Worm (Caenorhabditis elegans) whole organism, L2 larva: ENCODE measurements around the gene Y62H9A.2.

ENCODE experiments used
- C34F6.9 ChIP-seq: fragments of 150-350 bp; optimal IDR thresholded peaks from 2 replicates; lab custom pipeline; 2014; ENCODE audit warnings: missing biosample characterization, missing genetic modification characterization
- F13H6.1 ChIP-seq: sonication (generic microtip); optimal IDR thresholded peaks from 2 replicates; lab custom pipeline; 2016; ENCODE audit warnings: missing genetic modification characterization, missing compliant biosample characterization
- R02D3.7 ChIP-seq: fragments of 150-350 bp; optimal IDR thresholded peaks from 2 replicates; lab custom pipeline; 2014; ENCODE audit warnings: missing biosample characterization, missing genetic modification characterization
- Y55F3AM.14 ChIP-seq: fragments of 200-800 bp; sonication (Bioruptor generic); optimal IDR thresholded peaks from 2 replicates; lab custom pipeline; 2018; ENCODE audit warnings: mild to moderate bottlenecking, missing genetic modification characterization, missing compliant biosample characterization
- ZK546.5 ChIP-seq: sonication (generic microtip); optimal IDR thresholded peaks from 2 replicates; lab custom pipeline; 2017; ENCODE audit warnings: missing biosample characterization, missing genetic modification characterization
- alr-1 ChIP-seq: fragments of 150-350 bp; optimal IDR thresholded peaks from 2 replicates; lab custom pipeline; 2014; ENCODE audit warnings: missing biosample characterization, missing genetic modification characterization
- aly-2 ChIP-seq: fragments of 150-350 bp; optimal IDR thresholded peaks from 2 replicates; lab custom pipeline; 2014; ENCODE audit warnings: missing biosample characterization, missing genetic modification characterization
- ama-1 ChIP-seq: fragments of 150-350 bp; optimal IDR thresholded peaks from 2 replicates; lab custom pipeline; 2018; ENCODE audit warnings: inconsistent platforms
- blmp-1 ChIP-seq: sonication (generic microtip); optimal IDR thresholded peaks from 2 replicates; lab custom pipeline; 2017; ENCODE audit warnings: missing genetic modification characterization, mild to moderate bottlenecking, missing compliant biosample characterization, antibody characterized with exemption, moderate library complexity; ENCODE audit not compliant: insufficient read depth
- ceh-16 ChIP-seq: fragments of 150-350 bp; optimal IDR thresholded peaks from 2 replicates; lab custom pipeline; 2014; ENCODE audit warnings: missing biosample characterization, missing genetic modification characterization
- ceh-82 ChIP-seq: fragments of 150-350 bp; optimal IDR thresholded peaks from 2 replicates; lab custom pipeline; 2014; ENCODE audit warnings: missing biosample characterization, missing genetic modification characterization
- crh-2 ChIP-seq: sonication (generic microtip); optimal IDR thresholded peaks from 2 replicates; lab custom pipeline; 2017; ENCODE audit warnings: missing biosample characterization, missing genetic modification characterization
- dmd-4 ChIP-seq: sonication (generic microtip); optimal IDR thresholded peaks from 2 replicates; lab custom pipeline; 2017; ENCODE audit warnings: missing biosample characterization, missing genetic modification characterization
- egl-27 ChIP-seq: sonication (generic microtip); optimal IDR thresholded peaks from 3 replicates; lab custom pipeline; 2017; ENCODE audit warnings: missing biosample characterization, missing genetic modification reagents, missing genetic modification characterization
- elt-1 ChIP-seq: fragments of 150-350 bp; optimal IDR thresholded peaks from 2 replicates; lab custom pipeline; 2014; ENCODE audit warnings: missing biosample characterization, missing genetic modification characterization
- elt-3 ChIP-seq: sonication (generic microtip); optimal IDR thresholded peaks from 2 replicates; lab custom pipeline; 2017; ENCODE audit warnings: missing biosample characterization, missing genetic modification characterization
- fos-1 ChIP-seq: fragments of 150-350 bp; optimal IDR thresholded peaks from 2 replicates; lab custom pipeline; 2014; ENCODE audit warnings: missing biosample characterization, missing genetic modification characterization
- gmeb-1 ChIP-seq: fragments of 150-350 bp; optimal IDR thresholded peaks from 2 replicates; lab custom pipeline; 2014; ENCODE audit warnings: missing biosample characterization, missing genetic modification characterization
- lin-11 ChIP-seq: fragments of 150-350 bp; sonication (generic microtip); optimal IDR thresholded peaks from 2 replicates; lab custom pipeline; 2014; ENCODE audit warnings: missing biosample characterization, missing genetic modification characterization, inconsistent platforms, mixed read lengths
- lin-13 ChIP-seq: fragments of 150-350 bp; optimal IDR thresholded peaks from 2 replicates; lab custom pipeline; 2014; ENCODE audit warnings: missing biosample characterization, missing genetic modification reagents, missing genetic modification characterization
- lin-39 ChIP-seq: fragments of 150-350 bp; optimal IDR thresholded peaks from 2 replicates; lab custom pipeline; 2014; ENCODE audit warnings: missing biosample characterization, missing genetic modification reagents, missing genetic modification characterization
- mab-5 ChIP-seq: fragments of 150-350 bp; optimal IDR thresholded peaks from 2 replicates; lab custom pipeline; 2014; ENCODE audit warnings: missing biosample characterization, missing genetic modification characterization
- mbf-1 ChIP-seq: sonication (generic microtip); optimal IDR thresholded peaks from 2 replicates; lab custom pipeline; 2017; ENCODE audit warnings: missing biosample characterization, missing genetic modification characterization
- mdl-1 ChIP-seq, 2 experiments: fragments of 150-350 bp in 1 of 2; sonication (generic microtip) in 1 of 2; optimal IDR thresholded peaks; 2 replicates each; lab custom pipeline; 2017; ENCODE audit warnings: missing biosample characterization in 2 of 2, missing genetic modification characterization in 2 of 2
- nhr-10 ChIP-seq: sonication (generic microtip); optimal IDR thresholded peaks from 2 replicates; lab custom pipeline; 2017; ENCODE audit warnings: missing biosample characterization, missing genetic modification characterization
- nhr-11 ChIP-seq: fragments of 150-350 bp; optimal IDR thresholded peaks from 2 replicates; lab custom pipeline; 2014; ENCODE audit warnings: missing biosample characterization, missing genetic modification characterization
- nhr-12 ChIP-seq: fragments of 150-350 bp; optimal IDR thresholded peaks from 2 replicates; lab custom pipeline; 2014; ENCODE audit warnings: missing biosample characterization, missing genetic modification characterization
- nhr-129 ChIP-seq: fragments of 150-350 bp; optimal IDR thresholded peaks from 2 replicates; lab custom pipeline; 2014; ENCODE audit warnings: missing biosample characterization, missing genetic modification characterization
- nhr-21 ChIP-seq: fragments of 150-350 bp; optimal IDR thresholded peaks from 2 replicates; lab custom pipeline; 2014; ENCODE audit warnings: missing biosample characterization, missing genetic modification characterization
- nhr-23 ChIP-seq: fragments of 150-350 bp; optimal IDR thresholded peaks from 2 replicates; lab custom pipeline; 2014; ENCODE audit warnings: missing biosample characterization, missing genetic modification reagents, missing genetic modification characterization
- nhr-237 ChIP-seq: fragments of 150-350 bp; optimal IDR thresholded peaks from 2 replicates; lab custom pipeline; 2014; ENCODE audit warnings: missing biosample characterization, missing genetic modification characterization
- nhr-25 ChIP-seq: fragments of 150-350 bp; sonication (generic microtip); optimal IDR thresholded peaks from 3 replicates; lab custom pipeline; 2014; ENCODE audit warnings: missing biosample characterization, missing genetic modification characterization
- nhr-6 ChIP-seq: fragments of 150-350 bp; optimal IDR thresholded peaks from 2 replicates; lab custom pipeline; 2014; ENCODE audit warnings: missing biosample characterization, missing genetic modification characterization
- nhr-77 ChIP-seq: fragments of 150-350 bp; optimal IDR thresholded peaks from 2 replicates; lab custom pipeline; 2014; ENCODE audit warnings: missing biosample characterization, missing genetic modification characterization
- peb-1 ChIP-seq: fragments of 150-350 bp; optimal IDR thresholded peaks from 2 replicates; lab custom pipeline; 2014; ENCODE audit warnings: missing biosample characterization, missing genetic modification characterization
- sem-4 ChIP-seq: fragments of 150-350 bp; optimal IDR thresholded peaks from 2 replicates; lab custom pipeline; 2014; ENCODE audit warnings: missing biosample characterization, missing genetic modification reagents, missing genetic modification characterization
- skn-1 ChIP-seq: sonication (generic microtip); optimal IDR thresholded peaks from 2 replicates; lab custom pipeline; 2017; ENCODE audit warnings: missing biosample characterization, missing genetic modification characterization
- sma-3 ChIP-seq: sonication (generic microtip); optimal IDR thresholded peaks from 2 replicates; lab custom pipeline; 2016; ENCODE audit warnings: missing genetic modification reagents, missing genetic modification characterization, missing compliant biosample characterization
- sma-9 ChIP-seq, 2 experiments: fragments of 150-350 bp in 1 of 2; sonication (generic microtip) in 1 of 2; optimal IDR thresholded peaks; 2 replicates each; lab custom pipeline; 2014 to 2016; ENCODE audit warnings: missing genetic modification characterization in 2 of 2, mild to moderate bottlenecking in 1 of 2, missing biosample characterization in 1 of 2, missing compliant biosample characterization in 1 of 2, missing genetic modification reagents in 1 of 2, moderate library complexity in 1 of 2
- snpc-4 ChIP-seq: fragments of 150-350 bp; optimal IDR thresholded peaks from 2 replicates; lab custom pipeline; 2014; ENCODE audit warnings: missing biosample characterization, missing genetic modification characterization
- unc-39 ChIP-seq: fragments of 150-350 bp; optimal IDR thresholded peaks from 2 replicates; lab custom pipeline; 2014; ENCODE audit warnings: missing biosample characterization, missing genetic modification characterization
- unc-55 ChIP-seq: fragments of 150-350 bp; sonication (generic microtip); optimal IDR thresholded peaks from 3 replicates; lab custom pipeline; 2014; ENCODE audit warnings: missing biosample characterization, missing genetic modification reagents, missing genetic modification characterization
- unc-62 ChIP-seq: fragments of 150-350 bp; optimal IDR thresholded peaks from 2 replicates; lab custom pipeline; 2014; ENCODE audit warnings: missing biosample characterization, missing genetic modification reagents, missing genetic modification characterization
- zag-1 ChIP-seq: fragments of 150-350 bp; optimal IDR thresholded peaks from 2 replicates; lab custom pipeline; 2014; ENCODE audit warnings: missing biosample characterization, missing genetic modification characterization
- ztf-11 ChIP-seq: sonication (generic microtip); optimal IDR thresholded peaks from 2 replicates; lab custom pipeline; 2017; ENCODE audit warnings: missing biosample characterization, missing genetic modification characterization
- ztf-4 ChIP-seq: fragments of 150-350 bp; optimal IDR thresholded peaks from 2 replicates; lab custom pipeline; 2014; ENCODE audit warnings: missing biosample characterization, missing genetic modification characterization

Y62H9A.2 gene

ce11 chrX:11878109-11878508 lies at the start of gene Y62H9A.2:
Y62H9A.2 (minus strand) TSS chrX:11878209.
- TF ChIP-seq nhr-10 (no peak), ceh-82 (tag; lab: Kevin White, UChicago) (no peak), nhr-23 (tag; lab: Kevin White, UChicago) (no peak), snpc-4 (tag; lab: Kevin White, UChicago) (no peak), unc-39 (tag; lab: Kevin White, UChicago) (no peak), R02D3.7 (tag; lab: Kevin White, UChicago) (no peak)

- no peak for TF ChIP-seq R02D3.7 (tag; lab: Kevin White, UChicago)
- TF ChIP-seq nhr-25 = no peak
- TF ChIP-seq Y55F3AM.14 (GFP tag; lab: Kevin White, UChicago) = no peak
- TF ChIP-seq elt-1 (tag; lab: Kevin White, UChicago) = no peak
- no peak for TF ChIP-seq sma-9 (GFP tag; optimal IDR thresholded peaks at IDR 0.05; lab: Kevin White, UChicago)
- no peak for TF ChIP-seq sma-9 (tag; optimal IDR thresholded peaks at IDR 0.05; lab: Kevin White, UChicago)
- TF ChIP-seq sem-4 (tag; lab: Kevin White, UChicago) = no peak
- no peak for TF ChIP-seq nhr-10
Observed at ce11 chrX:11927585-11927984, 49.6 kb upstream of the Y62H9A.2 start, which contains the start of gene F55G7.4. F55G7.4 (plus strand) TSS chrX:11927885.

ce11 chrX:11925243-11925642 lies 47.2 kb upstream of the Y62H9A.2 start:
- TF ChIP-seq sma-9 (GFP tag; optimal IDR thresholded peaks at IDR 0.05; lab: Kevin White, UChicago) (peak; percentile 52), sma-9 (tag; optimal IDR thresholded peaks at IDR 0.05; lab: Kevin White, UChicago) (no peak), zag-1 (tag; lab: Kevin White, UChicago) (no peak), fos-1 (peak; percentile 48)
- TF ChIP-seq, all 48 proteins: peak for 2

DNA sequence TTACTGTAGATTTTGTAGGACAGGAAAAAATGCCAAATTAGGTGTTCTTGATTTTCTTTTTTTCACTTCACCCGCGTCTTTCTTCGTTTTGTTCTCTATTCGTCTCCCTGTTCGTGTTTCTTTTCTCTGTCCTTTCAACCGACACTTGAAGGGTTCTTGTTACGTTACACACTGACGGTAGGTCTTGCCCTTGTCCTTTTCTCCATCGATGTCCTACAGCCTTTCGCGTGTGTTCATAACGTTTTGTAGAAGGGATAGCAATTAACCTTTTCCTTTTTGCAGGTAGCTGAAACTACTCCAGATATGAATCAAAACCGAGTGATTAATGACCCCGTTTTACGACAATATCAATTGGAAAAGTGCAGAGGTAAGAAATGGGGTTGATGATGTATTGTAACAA lies 46.1 kb upstream of the Y62H9A.2 start, which contains the start of gene F55G7.1:
Gene F55G7.1 (plus strand): TSS at position 276 of the 400 bp plus-strand sequence.
- TF ChIP-seq ZK546.5 (tag; lab: Kevin White, UChicago) = no peak
- no peak for TF ChIP-seq lin-11
- no peak for TF ChIP-seq dmd-4 (tag; lab: Kevin White, UChicago)
- peak; percentile 76 for TF ChIP-seq nhr-21 (tag; lab: Kevin White, UChicago)
- TF ChIP-seq ztf-4 = no peak
- no peak for TF ChIP-seq alr-1 (tag; lab: Kevin White, UChicago)
- peak; percentile 70 for TF ChIP-seq crh-2
- TF ChIP-seq Y55F3AM.14 (GFP tag; lab: Kevin White, UChicago) = peak; percentile 2
- TF ChIP-seq ztf-11 (tag; lab: Kevin White, UChicago) = no peak
- no peak for TF ChIP-seq mbf-1
- TF ChIP-seq aly-2 (tag; lab: Kevin White, UChicago) = no peak
- TF ChIP-seq C34F6.9 (tag; lab: Kevin White, UChicago) = peak; percentile 42
- TF ChIP-seq ama-1 (lab: Kevin White, UChicago) = no peak
- no peak for TF ChIP-seq ceh-82 (tag; lab: Kevin White, UChicago)
- no peak for TF ChIP-seq ceh-16 (tag; lab: Kevin White, UChicago)
- TF ChIP-seq nhr-77 = peak; percentile 27
- TF ChIP-seq nhr-237 (tag; lab: Kevin White, UChicago) = peak; percentile 39
- TF ChIP-seq mdl-1 (tag; optimal IDR thresholded peaks at IDR 0.05; lab: Kevin White, UChicago) = no peak
- TF ChIP-seq gmeb-1 (tag; lab: Kevin White, UChicago) = peak; percentile 65
- no peak for TF ChIP-seq lin-39 (tag; lab: Kevin White, UChicago)
- no peak for TF ChIP-seq zag-1 (tag; lab: Kevin White, UChicago)
- no peak for TF ChIP-seq nhr-25
- TF ChIP-seq nhr-23 (tag; lab: Kevin White, UChicago) = no peak
- no peak for TF ChIP-seq peb-1 (tag; lab: Kevin White, UChicago)
- no peak for TF ChIP-seq nhr-11
- no peak for TF ChIP-seq skn-1 (tag; lab: Kevin White, UChicago)
- no peak for TF ChIP-seq egl-27 (tag; lab: Kevin White, UChicago)
- peak; percentile 35 for TF ChIP-seq nhr-6 (tag; lab: Kevin White, UChicago)
- TF ChIP-seq elt-1 (tag; lab: Kevin White, UChicago) = no peak
- peak; percentile 35 for TF ChIP-seq F13H6.1 (tag; lab: Kevin White, UChicago)
- TF ChIP-seq lin-13 = peak; percentile 4
- peak; percentile 63 for TF ChIP-seq sma-9 (GFP tag; optimal IDR thresholded peaks at IDR 0.05; lab: Kevin White, UChicago)
- TF ChIP-seq sma-9 (tag; optimal IDR thresholded peaks at IDR 0.05; lab: Kevin White, UChicago) = no peak
- TF ChIP-seq snpc-4 (tag; lab: Kevin White, UChicago) = peak; percentile 52
- no peak for TF ChIP-seq R02D3.7 (tag; lab: Kevin White, UChicago)
- no peak for TF ChIP-seq elt-3 (tag; lab: Kevin White, UChicago)
- TF ChIP-seq nhr-129 (tag; lab: Kevin White, UChicago) = peak; percentile 87
- TF ChIP-seq unc-62 = no peak
- TF ChIP-seq nhr-10 = no peak
- no peak for TF ChIP-seq nhr-12 (tag; lab: Kevin White, UChicago)
- TF ChIP-seq unc-39 (tag; lab: Kevin White, UChicago) = no peak
- peak; percentile 52 for TF ChIP-seq fos-1
- TF ChIP-seq mab-5 (tag; lab: Kevin White, UChicago) = peak; percentile 17
- no peak for TF ChIP-seq sem-4 (tag; lab: Kevin White, UChicago)
- no peak for TF ChIP-seq blmp-1 (tag; lab: Kevin White, UChicago)
- TF ChIP-seq unc-55 (GFP tag; lab: Kevin White, UChicago) = no peak
- peak; percentile 68 for TF ChIP-seq sma-3
